Worm (Caenorhabditis elegans) whole organism, L3 larva: ENCODE results near the gene srh-35.

Experiments used
- elt-1 ChIP-seq: fragments of 150-350 bp; optimal IDR thresholded peaks from 2 replicates; lab custom pipeline; 2014; ENCODE audit warnings: missing biosample characterization, missing genetic modification characterization
- jun-1 ChIP-seq: fragments of 150-350 bp; optimal IDR thresholded peaks from 2 replicates; lab custom pipeline; 2014; ENCODE audit warnings: missing biosample characterization, missing genetic modification reagents, missing genetic modification characterization
- nfya-1 ChIP-seq: sonication (generic microtip); optimal IDR thresholded peaks from 2 replicates; lab custom pipeline; 2017; ENCODE audit warnings: missing genetic modification characterization, mild to moderate bottlenecking, missing compliant biosample characterization, antibody characterized with exemption, moderate library complexity; ENCODE audit not compliant: insufficient read depth
- nhr-11 ChIP-seq: fragments of 150-350 bp; optimal IDR thresholded peaks from 2 replicates; lab custom pipeline; 2014; ENCODE audit warnings: missing biosample characterization, missing genetic modification characterization
- nhr-25 ChIP-seq: sonication (generic microtip); optimal IDR thresholded peaks from 2 replicates; lab custom pipeline; 2017; ENCODE audit warnings: missing biosample characterization, missing genetic modification characterization
- nhr-28 ChIP-seq: fragments of 150-350 bp; optimal IDR thresholded peaks from 2 replicates; lab custom pipeline; 2014; ENCODE audit warnings: missing biosample characterization, missing genetic modification characterization
- nhr-43 ChIP-seq: sonication (generic microtip); optimal IDR thresholded peaks from 2 replicates; lab custom pipeline; 2016; ENCODE audit warnings: mild to moderate bottlenecking, missing genetic modification characterization, missing compliant biosample characterization; ENCODE audit not compliant: poor library complexity, severe bottlenecking
- nhr-77 ChIP-seq: fragments of 150-350 bp; optimal IDR thresholded peaks from 2 replicates; lab custom pipeline; 2014; ENCODE audit warnings: missing biosample characterization, missing genetic modification characterization
- pha-4 ChIP-seq: fragments of 150-350 bp; optimal IDR thresholded peaks from 2 replicates; lab custom pipeline; 2014; ENCODE audit warnings: missing biosample characterization, missing genetic modification reagents, missing genetic modification characterization
- tbx-2 ChIP-seq: sonication (generic microtip); optimal IDR thresholded peaks from 2 replicates; lab custom pipeline; 2016; ENCODE audit warnings: mild to moderate bottlenecking, missing genetic modification characterization, missing compliant biosample characterization
- unc-62 ChIP-seq: fragments of 150-350 bp; sonication (generic microtip); optimal IDR thresholded peaks from 4 replicates; lab custom pipeline; 2014; ENCODE audit warnings: missing biosample characterization, missing genetic modification reagents, missing genetic modification characterization

ce11 chrV:417656-418353 lies 31.2 kb downstream of the srh-35 start, which contains the start of gene irg-8:
- TF ChIP-seq nhr-25 (tag; lab: Kevin White, UChicago) (no peak), elt-1 (tag; lab: Kevin White, UChicago) (no peak), nhr-77 (tag; lab: Kevin White, UChicago) (no peak), pha-4 (tag; lab: Kevin White, UChicago) (no peak), nhr-11 (tag; lab: Kevin White, UChicago) (no peak), nhr-43 (tag; lab: Kevin White, UChicago) (no peak), jun-1 (no peak), tbx-2 (tag; lab: Kevin White, UChicago) (no peak), unc-62 (GFP tag; lab: Kevin White, UChicago) (no peak), nfya-1 (tag; lab: Kevin White, UChicago) (no peak), nhr-28 (tag; lab: Kevin White, UChicago) (no peak)
